Worm (Caenorhabditis elegans): Measurements from ENCODE around the gene bgnt-1.4.

The bgnt-1.4 gene

ce11 chrV:4758540-4758939 is 2.2 kb upstream of the bgnt-1.4 start:
- TF ChIP-seq ceh-48 (tag; optimal IDR thresholded peaks at IDR 0.05): no peak
- TF ChIP-seq hlh-8 (tag; optimal IDR thresholded peaks at IDR 0.05): no peak
- no peak for TF ChIP-seq odd-2 (tag; optimal IDR thresholded peaks at IDR 0.05)
- TF ChIP-seq ceh-22 (tag; optimal IDR thresholded peaks at IDR 0.05): no peak
- no peak for TF ChIP-seq hlh-15 (tag; optimal IDR thresholded peaks at IDR 0.05)
- TF ChIP-seq unc-86 (tag; optimal IDR thresholded peaks at IDR 0.05): no peak
- TF ChIP-seq che-1 (tag; optimal IDR thresholded peaks at IDR 0.05): no peak
- TF ChIP-seq hlh-30 (tag; optimal IDR thresholded peaks at IDR 0.05; ENCODE audit: insufficient read depth): no peak
- TF ChIP-seq nfya-1 (tag; optimal IDR thresholded peaks at IDR 0.05): no peak
- no peak for TF ChIP-seq C38D4.7 (GFP tag; optimal IDR thresholded peaks at IDR 0.05)
- TF ChIP-seq madf-2 (tag; optimal IDR thresholded peaks at IDR 0.05): no peak
- no peak for TF ChIP-seq tbx-7 (tag; optimal IDR thresholded peaks at IDR 0.05)
- no peak for TF ChIP-seq ceh-14 (tag; optimal IDR thresholded peaks at IDR 0.05)
- TF ChIP-seq ahr-1 (tag; optimal IDR thresholded peaks at IDR 0.05): no peak
- no peak for TF ChIP-seq mec-3 (tag; optimal IDR thresholded peaks at IDR 0.05; ENCODE audit: borderline replicate concordance)

- TF ChIP-seq tbx-7 (tag; optimal IDR thresholded peaks at IDR 0.05): no peak
- TF ChIP-seq ceh-48 (tag; optimal IDR thresholded peaks at IDR 0.05): no peak
- TF ChIP-seq unc-86 (tag; optimal IDR thresholded peaks at IDR 0.05): no peak
- TF ChIP-seq hlh-30 (tag; optimal IDR thresholded peaks at IDR 0.05; ENCODE audit: insufficient read depth): no peak
- no peak for TF ChIP-seq nhr-11 (tag; optimal IDR thresholded peaks at IDR 0.05)
- no peak for TF ChIP-seq ceh-45 (GFP tag; IDR thresholded peaks at IDR 0.05)
- TF ChIP-seq npax-4 (tag; optimal IDR thresholded peaks at IDR 0.05): no peak
- no peak for TF ChIP-seq sdc-2 (tag; optimal IDR thresholded peaks at IDR 0.05)
- TF ChIP-seq sox-4 (tag; optimal IDR thresholded peaks at IDR 0.05): no peak
- TF ChIP-seq pqm-1 (tag; optimal IDR thresholded peaks at IDR 0.05): no peak
- TF ChIP-seq zip-5 (tag; optimal IDR thresholded peaks at IDR 0.05): no peak
- TF ChIP-seq lim-6 (tag; optimal IDR thresholded peaks at IDR 0.05): no peak
- no peak for TF ChIP-seq gmeb-2 (tag; optimal IDR thresholded peaks at IDR 0.05)
Measured at ce11 chrV:4766501-4766900, 5.7 kb downstream of the bgnt-1.4 start, which contains the start of gene C18G1.8. Gene C18G1.8, minus strand, starts transcription at chrV:4766601.

ce11 chrV:4769633-4770032 is 8.9 kb downstream of the bgnt-1.4 start, which contains the start of gene C18G1.9:
Gene C18G1.9, minus strand, starts transcription at chrV:4769733.
- TF ChIP-seq pros-1 (tag; optimal IDR thresholded peaks at IDR 0.05) (no peak), unc-3 (GFP tag; conservative IDR thresholded peaks at IDR 0.05) (no peak), unc-3 (tag; optimal IDR thresholded peaks at IDR 0.05) (no peak), unc-86 (tag; optimal IDR thresholded peaks at IDR 0.05) (no peak), fax-1 (tag; optimal IDR thresholded peaks at IDR 0.05) (no peak), zip-5 (tag; optimal IDR thresholded peaks at IDR 0.05) (no peak), unc-42 (tag; optimal IDR thresholded peaks at IDR 0.05) (no peak), lin-11 (tag; optimal IDR thresholded peaks at IDR 0.05) (no peak), ceh-6 (GFP tag; optimal IDR thresholded peaks at IDR 0.05) (no peak), ceh-31 (tag; optimal IDR thresholded peaks at IDR 0.05) (no peak), F13H6.1 (tag; optimal IDR thresholded peaks at IDR 0.05) (no peak), lim-6 (tag; optimal IDR thresholded peaks at IDR 0.05) (no peak), eyg-1 (tag; optimal IDR thresholded peaks at IDR 0.05) (no peak), ceh-34 (tag; optimal IDR thresholded peaks at IDR 0.05) (no peak), che-1 (tag; optimal IDR thresholded peaks at IDR 0.05) (no peak), ceh-14 (tag; optimal IDR thresholded peaks at IDR 0.05) (no peak), ceh-48 (tag; optimal IDR thresholded peaks at IDR 0.05) (no peak), ceh-24 (tag; optimal IDR thresholded peaks at IDR 0.05) (no peak)

ce11 chrV:4770408-4770947 is 9.7 kb downstream of the bgnt-1.4 start, which contains the start of gene elt-7:
Gene elt-7, plus strand, starts transcription at chrV:4770670.
- TF ChIP-seq ets-4 (tag; optimal IDR thresholded peaks at IDR 0.05) (no peak), elt-2 (tag; optimal IDR thresholded peaks at IDR 0.05) (peak; percentile 52), dve-1 (tag; optimal IDR thresholded peaks at IDR 0.05) (no peak)

Data from whole organism, late embryonic.